Worm (Caenorhabditis elegans): ENCODE results near the gene asp-7.
"Not testable (repeated sequence)": the region's sequence is repeated elsewhere in the genome, so short reads cannot be mapped to it uniquely, and the experiment has no call there.

ce11 chrV:3064418-3064817 lies 36.3 kb downstream of the asp-7 start, which contains the start of gene srt-16:
- TF ChIP-seq ztf-23 (GFP tag; IDR thresholded peaks at IDR 0.05); flt-1 (GFP tag; IDR thresholded peaks at IDR 0.05); klf-2 (GFP tag; conservative IDR thresholded peaks at IDR 0.05); med-1 (GFP tag; optimal IDR thresholded peaks at IDR 0.05; ENCODE audit: insufficient read depth); cog-1 (tag; optimal IDR thresholded peaks at IDR 0.05); ref-1 (GFP tag; conservative IDR thresholded peaks at IDR 0.05); tab-1 (GFP tag; IDR thresholded peaks at IDR 0.05); ztf-29 (GFP tag; IDR thresholded peaks at IDR 0.05); T22C8.4 (GFP tag; IDR thresholded peaks at IDR 0.05): not testable (repeated sequence)

Data from whole organism, midembryonic.